Worm (Caenorhabditis elegans): ENCODE results near the gene sgt-1.
"Not testable (repeated sequence)": the region's sequence is repeated elsewhere in the genome, so short reads cannot be mapped to it uniquely, and the experiment has no call there.

- not testable (repeated sequence) for TF ChIP-seq mab-9 (GFP tag; IDR thresholded peaks at IDR 0.05); blmp-1 (tag; optimal IDR thresholded peaks at IDR 0.05); unc-62 (GFP tag; optimal IDR thresholded peaks at IDR 0.05); lin-15B (tag; optimal IDR thresholded peaks at IDR 0.05); isw-1 (GFP tag; IDR thresholded peaks at IDR 0.05); pqm-1 (tag; optimal IDR thresholded peaks at IDR 0.05); nhr-76 (tag; optimal IDR thresholded peaks at IDR 0.05); lir-3 (tag; optimal IDR thresholded peaks at IDR 0.05; ENCODE audit: poor library complexity); C04F5.9 (tag; optimal IDR thresholded peaks at IDR 0.05); elt-3 (tag; optimal IDR thresholded peaks at IDR 0.05); ztf-11 (tag; optimal IDR thresholded peaks at IDR 0.05); mdl-1 (tag; optimal IDR thresholded peaks at IDR 0.05)
These were observed 5.1 kb downstream of the sgt-1 start, which contains the start of gene msp-32 for ce11 chrII:4898529-4898928.

Measured in whole organism, L1 larva.